Worm (Caenorhabditis elegans) whole organism, mixed stage, embryonic: Measurements from ENCODE around the gene T14G8.4.

Experiments
- nhr-12 ChIP-seq: fragments of 150-350 bp; optimal IDR thresholded peaks from 2 replicates; lab custom pipeline; 2014; ENCODE audit warnings: missing biosample characterization, missing genetic modification characterization
- nhr-76 ChIP-seq: sonication (generic microtip); optimal IDR thresholded peaks from 2 replicates; lab custom pipeline; 2017; ENCODE audit warnings: missing biosample characterization, missing genetic modification characterization
- snpc-4 ChIP-seq: fragments of 150-350 bp; optimal IDR thresholded peaks from 2 replicates; lab custom pipeline; 2014; ENCODE audit warnings: missing biosample characterization, missing genetic modification characterization

DNA sequence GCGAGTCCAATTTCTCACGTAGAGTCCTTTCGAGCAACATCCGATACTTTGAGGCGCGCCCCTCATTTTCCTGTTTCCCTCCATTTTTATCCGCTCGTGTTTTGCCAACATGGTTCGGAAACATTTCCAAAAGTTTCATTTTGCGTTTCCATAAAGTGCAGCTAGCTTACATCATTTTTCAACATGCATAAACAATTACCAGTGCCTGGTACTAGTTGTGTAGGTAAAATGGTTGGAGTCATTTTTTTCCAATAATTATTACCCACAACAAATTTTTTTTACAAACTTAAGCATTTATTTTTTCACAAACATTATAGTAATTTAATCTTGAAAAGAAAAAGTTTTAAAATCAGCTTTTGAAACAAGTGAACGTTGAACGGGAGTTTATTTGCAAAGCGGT lies 45.0 kb upstream of the T14G8.4 start:
- no peak for TF ChIP-seq snpc-4 (tag; lab: Kevin White, UChicago)
- no peak for TF ChIP-seq nhr-12 (tag; lab: Kevin White, UChicago)
- no peak for TF ChIP-seq nhr-76 (tag; lab: Kevin White, UChicago)
